Worm (Caenorhabditis elegans): ENCODE data around the gene T28D6.5.

DNA sequence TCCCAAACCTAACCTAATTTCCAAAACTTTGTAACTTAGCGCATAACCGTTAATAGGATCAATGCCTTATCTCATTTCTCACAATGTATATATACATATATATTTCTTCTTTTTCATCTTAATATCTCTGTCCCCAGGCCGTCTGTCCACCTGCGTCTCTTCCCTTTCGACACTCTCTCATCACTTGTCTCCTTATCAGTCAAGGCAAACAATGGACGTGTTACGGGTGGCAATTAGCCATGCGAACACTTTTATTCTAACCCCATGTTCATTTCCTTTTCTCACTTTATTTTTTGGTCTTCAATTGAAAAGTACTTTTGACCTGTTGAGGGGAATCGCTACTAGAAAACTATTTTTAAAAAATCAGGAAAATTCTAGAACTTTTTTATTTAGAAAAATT, 23.9 kb downstream of the T28D6.5 start:
- TF ChIP-seq him-1 (tag; optimal IDR thresholded peaks at IDR 0.05) = no peak
- no peak for TF ChIP-seq dao-5 (tag; optimal IDR thresholded peaks at IDR 0.05)
- no peak for TF ChIP-seq W03F9.2 (tag; optimal IDR thresholded peaks at IDR 0.05)

Measured in whole organism, L4/young adult.